Worm (Caenorhabditis elegans): ENCODE results near the gene F54D12.9.

- no peak for TF ChIP-seq ref-1 (GFP tag; conservative IDR thresholded peaks at IDR 0.05)
- TF ChIP-seq ztf-23 (GFP tag; IDR thresholded peaks at IDR 0.05): no peak
- no peak for TF ChIP-seq flt-1 (GFP tag; IDR thresholded peaks at IDR 0.05)
- no peak for TF ChIP-seq ztf-29 (GFP tag; IDR thresholded peaks at IDR 0.05)
- TF ChIP-seq med-1 (GFP tag; optimal IDR thresholded peaks at IDR 0.05; ENCODE audit: insufficient read depth): no peak
- TF ChIP-seq tab-1 (GFP tag; IDR thresholded peaks at IDR 0.05): no peak
Observed at ce11 chrII:1402167-1402619, 20.7 kb upstream of the F54D12.9 start, which contains the start of gene Y51H7C.7.

Measured in whole organism, midembryonic.